Fruit fly (Drosophila melanogaster): ENCODE results near the gene CG14443.

Gene CG14443

dm6 chrX:6615476-6615875, 18.3 kb upstream of the CG14443 start (continued):
- TF ChIP-seq CG9932 (GFP tag; IDR thresholded peaks at IDR 0.05) (no peak), D19A (tag; optimal IDR thresholded peaks at IDR 0.05) (peak; percentile 98), Doc3 (GFP tag; IDR thresholded peaks at IDR 0.05; ENCODE audit: partially characterized antibody) (no peak), fd96Cb (tag; optimal IDR thresholded peaks at IDR 0.05) (peak; percentile 61), CTCF (GFP tag; optimal IDR thresholded peaks at IDR 0.05) (peak; percentile 28), rib (GFP tag; IDR thresholded peaks at IDR 0.05) (no peak), ERR (GFP tag; optimal IDR thresholded peaks at IDR 0.05) (no peak), CG3163 (GFP tag; optimal IDR thresholded peaks at IDR 0.05) (no peak), sima (GFP tag; optimal IDR thresholded peaks at IDR 0.05) (no peak), CG16863 (GFP tag; optimal IDR thresholded peaks at IDR 0.05) (peak; percentile 52), CG4617 (GFP tag; optimal IDR thresholded peaks at IDR 0.05; ENCODE audit: borderline replicate concordance) (no peak), CG6765 (GFP tag; optimal IDR thresholded peaks at IDR 0.05) (no peak), run (tag; optimal IDR thresholded peaks at IDR 0.05) (no peak), ken (GFP tag; IDR thresholded peaks at IDR 0.05) (peak; percentile 67), vnd (GFP tag; IDR thresholded peaks at IDR 0.05; ENCODE audit: partially characterized antibody) (no peak), CG4282 (GFP tag; optimal IDR thresholded peaks at IDR 0.05) (no peak), Tbp (GFP tag; optimal IDR thresholded peaks at IDR 0.05) (no peak), CG7839 (tag; optimal IDR thresholded peaks at IDR 0.05) (peak; percentile 59), ara (GFP tag; IDR thresholded peaks at IDR 0.05) (peak; percentile 76), CG2712 (tag; optimal IDR thresholded peaks at IDR 0.05) (peak; percentile 70), sna (GFP tag; IDR thresholded peaks at IDR 0.05; ENCODE audit: partially characterized antibody) (no peak), CG12104 (GFP tag; optimal IDR thresholded peaks at IDR 0.05) (peak; percentile 17), CG10209 (GFP tag; optimal IDR thresholded peaks at IDR 0.05) (peak; percentile 7), E2f1 (GFP tag; IDR thresholded peaks at IDR 0.05) (peak; percentile 36; the same call in 1 of the 2 replicates), fd64A (GFP tag; optimal IDR thresholded peaks at IDR 0.05) (no peak), CG33557 (GFP tag; optimal IDR thresholded peaks at IDR 0.05) (no peak), psq (GFP tag; optimal IDR thresholded peaks at IDR 0.05) (no peak), hkb (optimal IDR thresholded peaks at IDR 0.05) (no peak), hkb (GFP tag; IDR thresholded peaks at IDR 0.05) (peak; percentile 57; the same call in 1 of the 2 replicates), crc (GFP tag; optimal IDR thresholded peaks at IDR 0.05) (peak; percentile 28), bcd (GFP tag; optimal IDR thresholded peaks at IDR 0.05) (peak; percentile 36), vvl (GFP tag; IDR thresholded peaks at IDR 0.05) (peak; percentile 80), chif (GFP tag; optimal IDR thresholded peaks at IDR 0.05) (peak; percentile 34 to 55), grau (tag; optimal IDR thresholded peaks at IDR 0.05) (peak; percentile 38), Dip3 (GFP tag; optimal IDR thresholded peaks at IDR 0.05) (no peak), ham (GFP tag; IDR thresholded peaks at IDR 0.05) (no peak), Sry-δ (GFP tag; optimal IDR thresholded peaks at IDR 0.05) (no peak), CG11504 (tag; optimal IDR thresholded peaks at IDR 0.05) (peak; percentile 76), CG4707 (GFP tag; optimal IDR thresholded peaks at IDR 0.05) (peak; percentile 38), ci (GFP tag; IDR thresholded peaks at IDR 0.05) (peak; percentile 86), Hey (tag; optimal IDR thresholded peaks at IDR 0.05) (no peak), CG1233 (GFP tag; optimal IDR thresholded peaks at IDR 0.05) (peak; percentile 7), ac (GFP tag; optimal IDR thresholded peaks at IDR 0.05) (no peak), nerfin-1 (tag; optimal IDR thresholded peaks at IDR 0.05) (peak; percentile 41), CG4854 (GFP tag; optimal IDR thresholded peaks at IDR 0.05) (no peak), CG3065 (GFP tag; optimal IDR thresholded peaks at IDR 0.05) (no peak), CG13296 (GFP tag; optimal IDR thresholded peaks at IDR 0.05) (no peak), zf30C (GFP tag; optimal IDR thresholded peaks at IDR 0.05) (no peak), onecut (GFP tag; IDR thresholded peaks at IDR 0.05) (peak; percentile 67), CG6654 (GFP tag; optimal IDR thresholded peaks at IDR 0.05) (no peak), CG30403 (GFP tag; optimal IDR thresholded peaks at IDR 0.05) (peak; percentile 40), CG17829 (tag; optimal IDR thresholded peaks at IDR 0.05) (peak; percentile 66), CG9876 (GFP tag; optimal IDR thresholded peaks at IDR 0.05) (no peak)

Measured in whole organism, embryonic.